Worm (Caenorhabditis elegans) whole organism, L1 larva: Measurements from ENCODE around the gene Y116A8C.29.

Experiments
- ama-1 ChIP-seq: fragments of 150-350 bp; optimal IDR thresholded peaks from 2 replicates; lab custom pipeline; 2014
- nhr-237 ChIP-seq: fragments of 150-350 bp; optimal IDR thresholded peaks from 2 replicates; lab custom pipeline; 2014; ENCODE audit warnings: missing biosample characterization, missing genetic modification characterization
- zag-1 ChIP-seq: fragments of 150-350 bp; optimal IDR thresholded peaks from 2 replicates; lab custom pipeline; 2014; ENCODE audit warnings: missing biosample characterization, missing genetic modification characterization

ce11 chrIV:17084839-17085238 lies 9.0 kb upstream of the Y116A8C.29 start:
- TF ChIP-seq nhr-237 (tag; lab: Kevin White, UChicago) (no peak), ama-1 (lab: Kevin White, UChicago) (no peak), zag-1 (no peak)
